Fruit fly (Drosophila melanogaster) whole organism: ENCODE data around the gene CG31624.

Experiments
- CG8478 ChIP-seq: fragments of >200 bp; optimal IDR thresholded peaks from 2 replicates; lab custom pipeline; 2018; ENCODE audit warnings: inconsistent platforms
- Dll ChIP-seq: fragments of >200 bp; optimal IDR thresholded peaks from 2 replicates; lab custom pipeline; 2017
- EcR ChIP-seq, 2 experiments: fragments of >200 bp; optimal IDR thresholded peaks; 2 replicates each; lab custom pipeline; 2017; ENCODE audit warnings: missing biosample characterization in 2 of 2, missing genetic modification characterization in 2 of 2, missing genetic modification reagents in 2 of 2
- pan ChIP-seq: fragments of >200 bp; optimal IDR thresholded peaks from 2 replicates; lab custom pipeline; 2017
- psq ChIP-seq: fragments of >200 bp; optimal IDR thresholded peaks from 2 replicates; lab custom pipeline; 2017
- usp ChIP-seq: fragments of >200 bp; optimal IDR thresholded peaks from 2 replicates; lab custom pipeline; 2017; ENCODE audit warnings: missing biosample characterization, missing genetic modification characterization, mixed read lengths

CG31624 gene

dm6 chr2L:21198633-21199264 is 1.4 kb downstream of the CG31624 start, which contains the start of gene Ret:
Ret (minus strand) TSS chr2L:21198762.
- TF ChIP-seq pan (no peak), psq (lab: Kevin White, UChicago) (no peak)

- no peak for TF ChIP-seq Dll (lab: Kevin White, UChicago)
- no peak for TF ChIP-seq CG8478
- no peak for TF ChIP-seq EcR (GFP tag; optimal IDR thresholded peaks at IDR 0.05; lab: Kevin White, UChicago)
- no peak for TF ChIP-seq psq (lab: Kevin White, UChicago)
- no peak for TF ChIP-seq pan
- no peak for TF ChIP-seq usp (GFP tag; lab: Kevin White, UChicago)
Observed at dm6 chr2L:21197178-21197577, 3.0 kb downstream of the CG31624 start.

DNA sequence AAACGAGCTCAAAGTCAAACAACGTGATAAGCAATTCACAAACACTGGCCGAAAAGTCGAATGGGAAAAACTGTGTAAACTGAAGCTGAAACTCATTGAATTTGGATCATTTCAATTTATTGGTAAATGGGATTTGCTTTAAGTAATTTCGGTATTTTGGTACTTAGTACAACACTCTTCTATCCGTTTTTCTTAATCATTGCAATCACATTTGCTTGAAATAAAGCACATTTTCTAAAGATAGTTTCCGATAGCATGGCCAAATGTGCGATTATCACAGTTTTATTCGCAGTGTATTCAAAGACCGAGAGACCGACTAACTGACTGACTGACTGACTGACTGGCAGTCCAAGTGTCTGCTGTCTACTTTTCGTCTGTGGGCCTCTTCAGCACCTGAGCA is 3.7 kb downstream of the CG31624 start:
- no peak for TF ChIP-seq usp (GFP tag; lab: Kevin White, UChicago)
- no peak for TF ChIP-seq CG8478
- no peak for TF ChIP-seq EcR (GFP tag; optimal IDR thresholded peaks at IDR 0.05; lab: Kevin White, UChicago)
- no peak for TF ChIP-seq psq (lab: Kevin White, UChicago)
- TF ChIP-seq Dll (lab: Kevin White, UChicago): no peak
- TF ChIP-seq pan: no peak

DNA sequence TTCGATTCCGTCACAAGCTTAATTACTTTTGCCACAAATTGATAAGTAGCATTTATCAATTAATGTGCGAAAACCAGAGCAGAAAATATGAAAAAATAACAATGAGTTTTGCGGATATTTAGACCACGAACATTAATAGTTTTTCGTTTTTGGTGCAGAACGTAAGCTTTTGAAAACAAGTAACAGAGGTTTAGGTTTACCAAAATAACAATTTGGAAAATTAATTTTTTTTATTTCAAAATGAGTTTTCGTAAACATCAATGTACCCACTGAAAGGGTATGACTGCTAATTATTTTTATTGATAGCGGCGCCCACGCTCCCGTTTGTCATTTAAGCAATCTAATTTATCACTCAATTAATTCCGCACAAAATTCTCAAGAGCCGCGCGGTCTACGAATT is 4.8 kb downstream of the CG31624 start:
- TF ChIP-seq usp (GFP tag; lab: Kevin White, UChicago) (no peak), pan (no peak), EcR (GFP tag; optimal IDR thresholded peaks at IDR 0.05; lab: Kevin White, UChicago) (no peak)

dm6 chr2L:21189273-21189781 is 10.8 kb downstream of the CG31624 start:
- no peak for TF ChIP-seq usp (GFP tag; lab: Kevin White, UChicago)
- no peak for TF ChIP-seq Dll (lab: Kevin White, UChicago)
- TF ChIP-seq psq (lab: Kevin White, UChicago): no peak
- TF ChIP-seq pan: no peak
- TF ChIP-seq CG8478: no peak
- TF ChIP-seq EcR (GFP tag; optimal IDR thresholded peaks at IDR 0.05; lab: Kevin White, UChicago): no peak

DNA sequence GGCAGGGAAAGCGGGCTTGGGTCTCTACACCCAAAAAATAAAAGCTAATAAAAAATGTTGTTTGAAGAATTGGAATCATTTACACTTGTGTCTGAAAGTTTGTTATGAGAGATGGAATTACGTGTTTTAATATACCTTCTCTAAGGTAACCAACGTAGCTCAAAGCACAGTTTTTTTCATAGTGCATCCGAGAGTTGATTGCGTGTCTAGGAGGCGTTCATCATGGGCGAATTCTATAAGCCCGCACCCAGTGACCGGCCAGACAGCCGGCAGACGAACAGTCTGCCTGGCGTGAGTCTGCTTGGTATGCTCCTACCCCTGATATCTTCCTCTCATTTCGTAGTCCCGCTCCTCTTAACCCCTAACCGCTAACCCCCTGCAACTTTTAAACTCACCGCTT is 12.4 kb downstream of the CG31624 start:
- no peak for TF ChIP-seq pan

dm6 chr2L:21179615-21180031 is 20.6 kb downstream of the CG31624 start, which contains the start of the genes bur and Mcm10:
bur (minus strand) TSS chr2L:21179683.
Mcm10 (plus strand) TSS chr2L:21179933.
- no peak for TF ChIP-seq Dll (lab: Kevin White, UChicago)
- TF ChIP-seq usp (GFP tag; lab: Kevin White, UChicago): no peak
- TF ChIP-seq pan: no peak
- TF ChIP-seq EcR (GFP tag; optimal IDR thresholded peaks at IDR 0.05; lab: Kevin White, UChicago): no peak
- TF ChIP-seq psq (lab: Kevin White, UChicago): no peak
- no peak for TF ChIP-seq CG8478

DNA sequence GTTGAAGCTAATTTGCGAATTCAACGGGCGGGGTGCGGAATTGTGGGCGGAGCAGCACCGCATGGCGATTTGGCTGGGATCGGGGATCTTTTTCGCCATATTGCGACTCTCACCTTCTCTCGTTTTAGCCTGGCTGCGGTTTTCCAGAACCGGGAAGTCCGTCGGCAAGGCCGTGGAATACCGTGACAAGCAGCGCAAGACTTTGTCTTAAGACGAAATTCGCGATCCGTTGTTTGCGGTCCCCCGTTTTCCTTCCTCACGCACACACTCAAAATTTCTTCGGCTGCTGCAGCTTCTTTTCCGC is 21.0 kb downstream of the CG31624 start:
- TF ChIP-seq usp (GFP tag; lab: Kevin White, UChicago) (no peak), EcR (GFP tag; optimal IDR thresholded peaks at IDR 0.05; lab: Kevin White, UChicago) (no peak)

dm6 chr2L:21178436-21179216 is 21.5 kb downstream of the CG31624 start:
- TF ChIP-seq CG8478: no peak
- no peak for TF ChIP-seq usp (GFP tag; lab: Kevin White, UChicago)
- no peak for TF ChIP-seq pan
- no peak for TF ChIP-seq psq (lab: Kevin White, UChicago)
- TF ChIP-seq Dll (lab: Kevin White, UChicago): no peak
- TF ChIP-seq EcR (GFP tag; optimal IDR thresholded peaks at IDR 0.05; lab: Kevin White, UChicago): no peak

dm6 chr2L:21172922-21173321 is 27.3 kb downstream of the CG31624 start, which contains the start of gene CG31627:
CG31627 (plus strand) TSS chr2L:21173222.
- TF ChIP-seq CG8478 (no peak), Dll (lab: Kevin White, UChicago) (no peak), psq (lab: Kevin White, UChicago) (no peak)

- TF ChIP-seq CG8478 (no peak), pan (no peak), Dll (lab: Kevin White, UChicago) (no peak), psq (lab: Kevin White, UChicago) (no peak), EcR (GFP tag; optimal IDR thresholded peaks at IDR 0.05; lab: Kevin White, UChicago) (no peak), usp (GFP tag; lab: Kevin White, UChicago) (no peak)
Observed at dm6 chr2L:21169863-21170262, 30.3 kb downstream of the CG31624 start.

DNA sequence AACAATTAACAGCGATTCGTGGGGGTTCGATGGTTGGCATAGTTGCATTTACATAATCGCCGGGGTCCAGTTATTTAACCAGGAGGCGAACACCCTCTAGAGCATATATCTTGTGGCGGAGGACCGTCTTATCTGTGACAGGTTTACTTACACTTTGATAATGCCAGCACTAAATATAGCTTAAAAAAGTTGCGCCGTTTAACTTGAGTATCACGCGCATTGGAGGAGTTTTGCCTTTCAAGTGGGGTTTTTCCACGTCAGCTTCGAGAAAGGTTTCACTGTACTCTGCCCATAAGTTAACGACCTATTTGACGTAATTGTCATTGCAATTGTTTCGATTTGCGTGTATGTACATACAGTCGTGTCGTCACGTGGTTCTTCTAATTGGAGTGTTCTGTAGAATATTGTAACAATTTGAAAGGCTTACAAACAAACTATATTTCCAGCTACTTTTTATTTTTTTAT is 31.0 kb downstream of the CG31624 start:
- TF ChIP-seq CG8478: no peak
- no peak for TF ChIP-seq pan
- no peak for TF ChIP-seq Dll (lab: Kevin White, UChicago)
- no peak for TF ChIP-seq EcR (GFP tag; optimal IDR thresholded peaks at IDR 0.05; lab: Kevin White, UChicago)
- TF ChIP-seq psq (lab: Kevin White, UChicago): no peak
- TF ChIP-seq usp (GFP tag; lab: Kevin White, UChicago): no peak
